Worm (Caenorhabditis elegans) whole organism, young adult: ENCODE data around the gene Y57G11C.22.
A peak's percentile ranks its signal among the peaks of the same experiment; 100 is the strongest.

Experiments used
- B0019.2 ChIP-seq: fragments of 200-800 bp; sonication (Bioruptor generic); conservative IDR thresholded peaks from 2 replicates; pipeline ENCODE4 v1.3.6; 2022; ENCODE audit warnings: missing genetic modification reagents, missing genetic modification characterization, missing compliant biosample characterization
- B0035.1 ChIP-seq: sonication (generic microtip); optimal IDR thresholded peaks from 2 replicates; lab custom pipeline; 2016; ENCODE audit warnings: missing genetic modification characterization, mild to moderate bottlenecking, missing compliant biosample characterization, missing genotype, missing genetic modification reagents
- B0261.1 ChIP-seq: sonication (generic microtip); optimal IDR thresholded peaks from 2 replicates; lab custom pipeline; 2016; ENCODE audit warnings: mild to moderate bottlenecking, missing genetic modification characterization, moderate library complexity, missing compliant biosample characterization
- C06A6.2 ChIP-seq: fragments of 200-800 bp; sonication (Bioruptor generic); conservative IDR thresholded peaks from 2 replicates; pipeline ENCODE4 v1.3.6; 2022; ENCODE audit warnings: missing genetic modification characterization, missing compliant biosample characterization
- D2030.7 ChIP-seq: fragments of 200-800 bp; sonication (Bioruptor generic); IDR thresholded peaks from 2 replicates; pipeline ENCODE4 v1.3.6; 2022; ENCODE audit warnings: missing genetic modification reagents, missing genetic modification characterization, missing compliant biosample characterization
- F49E8.2 ChIP-seq: sonication (generic microtip); optimal IDR thresholded peaks from 3 replicates; lab custom pipeline; 2017; ENCODE audit warnings: missing genetic modification characterization, mild to moderate bottlenecking, missing compliant biosample characterization, antibody characterized with exemption, moderate library complexity; ENCODE audit not compliant: insufficient read depth
- T07F8.4 ChIP-seq: sonication (generic microtip); optimal IDR thresholded peaks from 2 replicates; lab custom pipeline; 2016; ENCODE audit warnings: mild to moderate bottlenecking, missing genetic modification characterization, moderate library complexity, missing compliant biosample characterization
- Y56A3A.18 ChIP-seq: fragments of 200-800 bp; sonication (Bioruptor generic); IDR thresholded peaks from 2 replicates; pipeline ENCODE4 v1.3.6; 2022; ENCODE audit warnings: missing genetic modification reagents, missing genetic modification characterization, missing compliant biosample characterization
- Y79H2A.3 ChIP-seq: fragments of 200-800 bp; sonication (Bioruptor generic); conservative IDR thresholded peaks from 2 replicates; pipeline ENCODE4 v1.3.6; 2022; ENCODE audit warnings: missing genetic modification reagents, missing genetic modification characterization, missing compliant biosample characterization
- akir-1 ChIP-seq: fragments of 200-800 bp; sonication (Bioruptor generic); optimal IDR thresholded peaks from 2 replicates; lab custom pipeline; 2018; ENCODE audit warnings: mild to moderate bottlenecking, missing genetic modification characterization, moderate library complexity, missing compliant biosample characterization
- aptf-2 ChIP-seq: fragments of 200-800 bp; sonication (Bioruptor generic); conservative IDR thresholded peaks from 2 replicates; pipeline ENCODE4 v1.3.6; 2022; ENCODE audit warnings: missing genetic modification reagents, missing genetic modification characterization, missing compliant biosample characterization
- aptf-3 ChIP-seq: fragments of 200-800 bp; sonication (Bioruptor generic); IDR thresholded peaks from 2 replicates; pipeline ENCODE4 v1.3.6; 2022; ENCODE audit warnings: missing genetic modification characterization, missing compliant biosample characterization
- attf-6 ChIP-seq: fragments of 200-800 bp; sonication (Bioruptor generic); IDR thresholded peaks from 2 replicates; pipeline ENCODE4 v1.3.6; 2022; ENCODE audit warnings: missing genetic modification reagents, missing genetic modification characterization, missing compliant biosample characterization
- ccch-3 ChIP-seq: fragments of 200-800 bp; sonication (Bioruptor generic); optimal IDR thresholded peaks from 2 replicates; lab custom pipeline; 2018; ENCODE audit warnings: mild to moderate bottlenecking, missing genetic modification characterization, missing compliant biosample characterization
- cebp-1 ChIP-seq, 2 experiments: fragments of 200-800 bp in 1 of 2; sonication (Bioruptor generic) in 1 of 2; sonication (generic microtip) in 1 of 2; IDR thresholded peaks in 1 of 2; optimal IDR thresholded peaks in 1 of 2; 2 replicates each; pipeline versions ENCODE4 v1.3.6 to Lab custom; 2017 to 2022; ENCODE audit warnings: missing compliant biosample characterization in 2 of 2, missing genetic modification characterization in 2 of 2, mild to moderate bottlenecking in 1 of 2, missing genetic modification reagents in 1 of 2, moderate library complexity in 1 of 2
- cebp-2 ChIP-seq: fragments of 200-800 bp; sonication (Bioruptor generic); IDR thresholded peaks from 2 replicates; pipeline ENCODE4 v1.3.6; 2022; ENCODE audit warnings: missing genetic modification characterization, missing compliant biosample characterization
- ceh-58 ChIP-seq: fragments of 200-800 bp; sonication (Bioruptor generic); IDR thresholded peaks from 2 replicates; pipeline ENCODE4 v1.3.6; 2022; ENCODE audit warnings: missing genetic modification characterization, missing compliant biosample characterization
- dox-1 ChIP-seq: fragments of 200-800 bp; sonication (Bioruptor generic); IDR thresholded peaks from 2 replicates; pipeline ENCODE4 v1.3.6; 2022; ENCODE audit warnings: missing genetic modification reagents, missing genetic modification characterization, missing compliant biosample characterization
- egl-18 ChIP-seq: fragments of 200-800 bp; sonication (Bioruptor generic); IDR thresholded peaks from 2 replicates; pipeline ENCODE4 v1.3.6; 2022; ENCODE audit warnings: missing genetic modification reagents, missing genetic modification characterization, missing compliant biosample characterization
- egl-44 ChIP-seq: fragments of 200-800 bp; sonication (Bioruptor generic); IDR thresholded peaks from 2 replicates; pipeline ENCODE4 v1.3.6; 2022; ENCODE audit warnings: missing genetic modification reagents, missing genetic modification characterization, missing compliant biosample characterization
- egrh-3 ChIP-seq: fragments of 200-800 bp; sonication (Bioruptor generic); IDR thresholded peaks from 2 replicates; pipeline ENCODE4 v1.3.6; 2022; ENCODE audit warnings: missing genetic modification reagents, missing genetic modification characterization, missing compliant biosample characterization
- ekl-4 ChIP-seq: fragments of 200-800 bp; sonication (Bioruptor generic); IDR thresholded peaks from 2 replicates; pipeline ENCODE4 v1.3.6; 2022; ENCODE audit warnings: missing genetic modification reagents, missing genetic modification characterization, missing compliant biosample characterization
- ets-4 ChIP-seq: fragments of 200-800 bp; sonication (Bioruptor generic); optimal IDR thresholded peaks from 2 replicates; lab custom pipeline; 2018; ENCODE audit warnings: mild to moderate bottlenecking, missing genetic modification characterization, missing compliant biosample characterization
- fkh-3 ChIP-seq: sonication (generic microtip); optimal IDR thresholded peaks from 2 replicates; lab custom pipeline; 2016; ENCODE audit warnings: mild to moderate bottlenecking, missing genetic modification characterization, missing compliant biosample characterization
- gei-17 ChIP-seq: fragments of 200-800 bp; sonication (Bioruptor generic); optimal IDR thresholded peaks from 2 replicates; lab custom pipeline; 2018; ENCODE audit warnings: mild to moderate bottlenecking, missing genetic modification characterization, missing compliant biosample characterization
- him-1 ChIP-seq: sonication (generic microtip); optimal IDR thresholded peaks from 2 replicates; lab custom pipeline; 2016; ENCODE audit warnings: missing genotype, missing genetic modification reagents, missing genetic modification characterization, missing compliant biosample characterization
- hlh-12 ChIP-seq: sonication (generic microtip); optimal IDR thresholded peaks from 2 replicates; lab custom pipeline; 2016; ENCODE audit warnings: missing genetic modification characterization, missing compliant biosample characterization
- hmg-20 ChIP-seq: fragments of 200-800 bp; sonication (Bioruptor generic); IDR thresholded peaks from 2 replicates; pipeline ENCODE4 v1.3.6; 2022; ENCODE audit warnings: missing genetic modification reagents, missing genetic modification characterization, missing compliant biosample characterization
- hsf-1 ChIP-seq: fragments of 200-800 bp; sonication (Bioruptor generic); IDR thresholded peaks from 2 replicates; pipeline ENCODE4 v1.3.6; 2022; ENCODE audit warnings: missing genetic modification reagents, missing genetic modification characterization, missing compliant biosample characterization
- lag-1 ChIP-seq: fragments of 200-800 bp; sonication (Bioruptor generic); IDR thresholded peaks from 2 replicates; pipeline ENCODE4 v1.3.6; 2022; ENCODE audit warnings: missing genetic modification reagents, missing genetic modification characterization, missing compliant biosample characterization
- lin-26 ChIP-seq: fragments of 200-800 bp; sonication (Bioruptor generic); IDR thresholded peaks from 2 replicates; pipeline ENCODE4 v1.3.6; 2022; ENCODE audit warnings: missing genetic modification reagents, missing genetic modification characterization, missing compliant biosample characterization
- lin-40 ChIP-seq: sonication (generic microtip); optimal IDR thresholded peaks from 2 replicates; lab custom pipeline; 2016; ENCODE audit warnings: missing genetic modification characterization, mild to moderate bottlenecking, missing compliant biosample characterization, missing genotype, missing genetic modification reagents
- lsy-27 ChIP-seq: sonication (generic microtip); optimal IDR thresholded peaks from 2 replicates; lab custom pipeline; 2017; ENCODE audit warnings: missing genetic modification characterization, mild to moderate bottlenecking, missing compliant biosample characterization, antibody characterized with exemption, missing genotype, borderline replicate concordance; ENCODE audit not compliant: insufficient read depth
- madf-8 ChIP-seq: fragments of 200-800 bp; sonication (Bioruptor generic); conservative IDR thresholded peaks from 2 replicates; pipeline ENCODE4 v1.3.6; 2022; ENCODE audit warnings: missing genetic modification reagents, missing genetic modification characterization, missing compliant biosample characterization
- mxl-1 ChIP-seq: sonication (generic microtip); optimal IDR thresholded peaks from 2 replicates; lab custom pipeline; 2016; ENCODE audit warnings: missing genetic modification characterization, missing compliant biosample characterization
- nfya-2 ChIP-seq: fragments of 200-800 bp; sonication (Bioruptor generic); IDR thresholded peaks from 2 replicates; pipeline ENCODE4 v1.3.6; 2022; ENCODE audit warnings: missing genetic modification reagents, missing genetic modification characterization, missing compliant biosample characterization
- nhr-179 ChIP-seq: sonication (generic microtip); optimal IDR thresholded peaks from 2 replicates; lab custom pipeline; 2016; ENCODE audit warnings: mild to moderate bottlenecking, missing genetic modification characterization, missing compliant biosample characterization
- pha-4 ChIP-seq: fragments of 150-350 bp; sonication (generic microtip); optimal IDR thresholded peaks from 2 replicates; lab custom pipeline; 2014; ENCODE audit warnings: missing biosample characterization, missing genetic modification reagents, missing genetic modification characterization
- rpc-1 ChIP-seq, 2 experiments: fragments of 150-350 bp in 1 of 2; sonication (generic microtip) in 1 of 2; optimal IDR thresholded peaks; 2 replicates each; lab custom pipeline; 2014 to 2018; ENCODE audit warnings: missing biosample characterization in 1 of 2, missing genetic modification characterization in 1 of 2, missing genetic modification reagents in 1 of 2, missing genotype in 1 of 2
- sea-2 ChIP-seq: fragments of 200-800 bp; sonication (Bioruptor generic); IDR thresholded peaks from 2 replicates; pipeline ENCODE4 v1.3.6; 2022; ENCODE audit warnings: missing genetic modification characterization, missing compliant biosample characterization
- snpc-1.3 ChIP-seq: sonication (generic microtip); optimal IDR thresholded peaks from 2 replicates; lab custom pipeline; 2017; ENCODE audit warnings: missing genetic modification characterization, mild to moderate bottlenecking, missing compliant biosample characterization, antibody characterized with exemption, moderate library complexity, missing genotype, missing genetic modification reagents; ENCODE audit not compliant: insufficient read depth
- snpc-4 ChIP-seq, 5 experiments: fragments of 150-350 bp in 1 of 5; sonication (generic microtip) in 4 of 5; optimal IDR thresholded peaks; 2 replicates each; lab custom pipeline; 2014 to 2018; ENCODE audit warnings: missing genetic modification characterization in 5 of 5, missing biosample characterization in 3 of 5, antibody characterized with exemption in 2 of 5, mild to moderate bottlenecking in 2 of 5, missing compliant biosample characterization in 2 of 5, missing genotype in 2 of 5, moderate library complexity in 2 of 5, missing genetic modification reagents in 1 of 5
- somi-1 ChIP-seq: fragments of 200-800 bp; sonication (Bioruptor generic); optimal IDR thresholded peaks from 2 replicates; lab custom pipeline; 2018; ENCODE audit warnings: mild to moderate bottlenecking, missing genetic modification characterization, missing compliant biosample characterization
- sptf-2 ChIP-seq: fragments of 200-800 bp; sonication (Bioruptor generic); optimal IDR thresholded peaks from 2 replicates; lab custom pipeline; 2018; ENCODE audit warnings: mild to moderate bottlenecking, missing genetic modification characterization, missing compliant biosample characterization
- xnd-1 ChIP-seq: sonication (generic microtip); optimal IDR thresholded peaks from 2 replicates; lab custom pipeline; 2016; ENCODE audit warnings: missing genotype, missing genetic modification reagents, missing genetic modification characterization, missing compliant biosample characterization
- zfh-2 ChIP-seq: fragments of 200-800 bp; sonication (Bioruptor generic); conservative IDR thresholded peaks from 2 replicates; pipeline ENCODE4 v1.3.6; 2022; ENCODE audit warnings: missing genetic modification reagents, missing genetic modification characterization, missing compliant biosample characterization
- zim-3 ChIP-seq: sonication (generic microtip); optimal IDR thresholded peaks from 2 replicates; lab custom pipeline; 2017; ENCODE audit warnings: mild to moderate bottlenecking, missing genetic modification characterization, moderate library complexity, missing compliant biosample characterization
- ztf-28 ChIP-seq: fragments of 200-800 bp; sonication (Bioruptor generic); IDR thresholded peaks from 2 replicates; pipeline ENCODE4 v1.3.6; 2022; ENCODE audit warnings: missing genetic modification reagents, missing genetic modification characterization, missing compliant biosample characterization

Gene Y57G11C.22

DNA sequence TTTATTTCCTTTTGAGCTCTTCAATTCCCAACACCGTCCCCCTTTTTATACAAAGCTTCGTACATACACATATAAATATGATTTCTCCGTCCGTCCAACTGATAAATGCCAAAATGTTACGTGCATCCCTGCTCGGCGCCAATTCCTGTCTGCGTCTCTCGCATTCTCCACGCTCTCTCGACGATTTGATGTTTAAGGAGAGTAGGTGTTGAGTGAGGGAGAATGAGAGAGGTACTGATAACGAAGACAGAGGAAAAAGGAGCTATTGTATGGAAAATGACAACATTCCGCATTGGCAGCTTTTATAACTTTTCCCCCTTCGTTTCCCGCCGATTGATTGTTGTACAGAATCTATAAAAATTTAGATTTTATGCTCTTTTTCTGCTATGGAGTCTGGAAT, 46.8 kb downstream of the Y57G11C.22 start (continued):
- TF ChIP-seq lsy-27 (tag; lab: Kevin White, UChicago) (no peak), rpc-1 (optimal IDR thresholded peaks at IDR 0.05; lab: Kevin White, UChicago) (no peak), rpc-1 (tag; optimal IDR thresholded peaks at IDR 0.05; lab: Kevin White, UChicago) (no peak), D2030.7 (no peak), hsf-1 (GFP tag; lab: Robert Waterston, UW) (no peak), lin-26 (no peak), egrh-3 (GFP tag; lab: Robert Waterston, UW) (no peak), Y56A3A.18 (GFP tag; lab: Robert Waterston, UW) (no peak), F49E8.2 (tag; lab: Kevin White, UChicago) (no peak), T07F8.4 (no peak), snpc-1.3 (tag; lab: Kevin White, UChicago) (no peak), hmg-20 (GFP tag; lab: Robert Waterston, UW) (no peak), xnd-1 (no peak), pha-4 (tag; lab: Kevin White, UChicago) (no peak), lag-1 (GFP tag; lab: Robert Waterston, UW) (no peak), nhr-179 (tag; lab: Kevin White, UChicago) (no peak), sea-2 (no peak), dox-1 (GFP tag; lab: Robert Waterston, UW) (no peak), aptf-2 (no peak), nfya-2 (no peak), ceh-58 (GFP tag; lab: Robert Waterston, UW) (no peak), ekl-4 (GFP tag; lab: Robert Waterston, UW) (no peak), fkh-3 (no peak), B0019.2 (no peak), him-1 (tag; lab: Kevin White, UChicago) (no peak), ets-4 (GFP tag; lab: Kevin White, UChicago) (peak; percentile 76), mxl-1 (no peak), somi-1 (GFP tag; lab: Kevin White, UChicago) (no peak), akir-1 (GFP tag; lab: Kevin White, UChicago) (no peak), gei-17 (no peak), egl-18 (GFP tag; lab: Robert Waterston, UW) (no peak), cebp-2 (GFP tag; lab: Robert Waterston, UW) (no peak), hlh-12 (tag; lab: Kevin White, UChicago) (no peak), madf-8 (GFP tag; lab: Robert Waterston, UW) (no peak), zim-3 (tag; lab: Kevin White, UChicago) (no peak), zfh-2 (no peak), snpc-4 (GFP tag; optimal IDR thresholded peaks at IDR 0.05; lab: Kevin White, UChicago) (no peak), snpc-4 (tag; optimal IDR thresholded peaks at IDR 0.05; lab: Kevin White, UChicago) (peak in 2 of 4 experiments; percentile 41 to 55), C06A6.2 (GFP tag; lab: Robert Waterston, UW) (no peak), aptf-3 (GFP tag; lab: Robert Waterston, UW) (no peak), attf-6 (GFP tag; lab: Robert Waterston, UW) (no peak), ztf-28 (GFP tag; lab: Robert Waterston, UW) (no peak), sptf-2 (GFP tag; lab: Kevin White, UChicago) (no peak), egl-44 (GFP tag; lab: Robert Waterston, UW) (peak; percentile 58; the same call in 1 of the 2 replicates), Y79H2A.3 (GFP tag; lab: Robert Waterston, UW) (no peak), B0035.1 (no peak), B0261.1 (tag; lab: Kevin White, UChicago) (no peak), cebp-1 (GFP tag; IDR thresholded peaks at IDR 0.05; lab: Robert Waterston, UW) (no peak), cebp-1 (tag; optimal IDR thresholded peaks at IDR 0.05; lab: Kevin White, UChicago) (peak; percentile 39), lin-40 (tag; lab: Kevin White, UChicago) (peak; percentile 10), ccch-3 (GFP tag; lab: Kevin White, UChicago) (no peak)
